Fruit fly (Drosophila melanogaster): ENCODE results near the gene CG15888.

DNA sequence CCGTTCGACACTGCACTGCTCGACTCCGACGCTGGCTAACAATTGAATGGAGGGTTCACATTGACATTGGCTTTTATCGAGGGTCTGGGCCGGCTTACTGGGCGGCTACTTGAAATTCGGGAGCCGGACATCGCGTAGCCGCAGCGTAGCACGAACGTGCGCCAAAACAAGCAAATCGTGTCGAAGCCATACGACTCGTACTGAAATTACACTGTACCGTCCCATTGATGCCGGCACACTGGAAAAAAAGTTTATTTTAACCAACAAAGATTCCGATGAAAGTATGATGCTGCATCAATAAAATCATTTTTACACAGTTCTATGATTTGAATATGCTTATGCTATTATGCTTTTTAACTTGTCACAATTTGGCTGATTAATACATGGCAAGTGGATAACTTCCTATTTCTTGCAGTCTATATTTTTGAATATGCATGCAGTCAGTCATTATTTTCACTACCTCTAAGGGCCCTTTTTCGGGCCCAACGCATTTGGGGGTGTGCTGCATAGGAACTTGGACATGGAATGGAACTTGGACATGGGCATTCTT, 2.5 kb upstream of the CG15888 start, which contains the start of gene apn:
- TF ChIP-seq fd96Ca (GFP tag; IDR thresholded peaks at IDR 0.05) (no peak), CG34367 (tag; optimal IDR thresholded peaks at IDR 0.05) (no peak), CG10348 (GFP tag; IDR thresholded peaks at IDR 0.05) (no peak), CG13204 (GFP tag; optimal IDR thresholded peaks at IDR 0.05) (no peak), Pif1B (GFP tag; optimal IDR thresholded peaks at IDR 0.05) (no peak), Ets98B (GFP tag; IDR thresholded peaks at IDR 0.05) (no peak), CG32121 (GFP tag; IDR thresholded peaks at IDR 0.05) (no peak), CG17806 (tag; optimal IDR thresholded peaks at IDR 0.05) (no peak), CG12605 (GFP tag; IDR thresholded peaks at IDR 0.05) (no peak), CG8159 (tag; optimal IDR thresholded peaks at IDR 0.05) (no peak), CG8301 (tag; optimal IDR thresholded peaks at IDR 0.05) (no peak), EcR (GFP tag; optimal IDR thresholded peaks at IDR 0.05) (no peak), Pif1A (GFP tag; optimal IDR thresholded peaks at IDR 0.05) (no peak)
